Worm (Caenorhabditis elegans): Measurements from ENCODE around the gene str-249.

DNA sequence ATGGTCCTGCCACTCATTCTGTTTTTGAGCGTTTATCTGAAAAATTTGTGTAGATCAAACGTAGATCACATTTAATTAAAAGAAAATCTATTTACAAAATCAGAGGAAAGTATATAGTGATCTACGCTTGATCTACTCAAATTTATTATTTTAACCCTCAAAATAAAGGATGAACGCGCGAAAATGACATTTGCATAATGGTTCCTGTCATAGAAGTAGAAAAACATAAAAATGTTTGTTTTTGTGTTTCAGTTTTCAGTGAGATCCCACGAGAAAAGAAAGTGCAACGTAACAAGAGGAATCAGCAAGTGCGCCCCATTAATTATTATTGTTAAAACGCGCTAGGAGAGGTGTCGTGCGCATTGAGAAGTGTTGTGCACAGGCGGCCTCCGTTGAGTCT, 24.7 kb upstream of the str-249 start:
- TF ChIP-seq che-1 (tag; optimal IDR thresholded peaks at IDR 0.05) (no peak), ceh-18 (tag; optimal IDR thresholded peaks at IDR 0.05) (no peak), ama-1 (optimal IDR thresholded peaks at IDR 0.05) (no peak), unc-42 (tag; optimal IDR thresholded peaks at IDR 0.05) (no peak), fkh-6 (tag; optimal IDR thresholded peaks at IDR 0.05) (no peak), pha-4 (tag; optimal IDR thresholded peaks at IDR 0.05) (no peak), gmeb-2 (tag; optimal IDR thresholded peaks at IDR 0.05) (no peak), madf-2 (tag; optimal IDR thresholded peaks at IDR 0.05) (no peak), ceh-30 (tag; optimal IDR thresholded peaks at IDR 0.05) (no peak), elt-2 (tag; optimal IDR thresholded peaks at IDR 0.05) (no peak), nfya-1 (tag; optimal IDR thresholded peaks at IDR 0.05) (no peak)

All from whole organism, late embryonic.